Fruit fly (Drosophila melanogaster) whole organism, prepupa: ENCODE results near the gene CG5614.

Source experiments
- Blimp-1 ChIP-seq: fragments of 200-800 bp; sonication (Bioruptor generic); optimal IDR thresholded peaks from 3 replicates; lab custom pipeline; 2017; ENCODE audit warnings: missing biosample characterization, missing genetic modification characterization, mild to moderate bottlenecking, moderate library complexity, missing genetic modification reagents
- CG10669 ChIP-seq: fragments of 200-800 bp; sonication (Bioruptor generic); optimal IDR thresholded peaks from 3 replicates; lab custom pipeline; 2018; ENCODE audit warnings: missing biosample characterization, mild to moderate bottlenecking, missing genetic modification characterization, moderate library complexity
- CG11902 ChIP-seq: fragments of 200-800 bp; sonication (Bioruptor generic); optimal IDR thresholded peaks from 3 replicates; lab custom pipeline; 2016; ENCODE audit warnings: missing biosample characterization, missing genetic modification characterization
- CG15336 ChIP-seq: fragments of 200-800 bp; sonication (Bioruptor generic); IDR thresholded peaks from 2 replicates; pipeline ENCODE4 v1.3.6; 2022; ENCODE audit warnings: missing biosample characterization, missing genetic modification characterization
- CG1621 ChIP-seq: fragments of 200-800 bp; sonication (Bioruptor generic); optimal IDR thresholded peaks from 3 replicates; lab custom pipeline; 2018; ENCODE audit warnings: missing biosample characterization, mild to moderate bottlenecking, missing genetic modification characterization
- CG32006 ChIP-seq: fragments of 200-800 bp; sonication (Bioruptor generic); optimal IDR thresholded peaks from 3 replicates; lab custom pipeline; 2017; ENCODE audit warnings: missing biosample characterization, mild to moderate bottlenecking, missing genetic modification characterization
- CG34406 ChIP-seq: fragments of 200-800 bp; sonication (Bioruptor generic); optimal IDR thresholded peaks from 3 replicates; lab custom pipeline; 2016; ENCODE audit warnings: missing biosample characterization, missing genetic modification characterization
- CG3919 ChIP-seq: fragments of 200-800 bp; sonication (Bioruptor generic); optimal IDR thresholded peaks from 3 replicates; lab custom pipeline; 2016; ENCODE audit warnings: missing biosample characterization, missing genetic modification characterization
- CG6163 ChIP-seq: fragments of 200-800 bp; sonication (Bioruptor generic); IDR thresholded peaks from 3 replicates; pipeline ENCODE4 v1.3.6; 2022; ENCODE audit warnings: missing biosample characterization, missing genetic modification characterization
- CG6792 ChIP-seq: fragments of 200-800 bp; sonication (Bioruptor generic); optimal IDR thresholded peaks from 3 replicates; lab custom pipeline; 2016; ENCODE audit warnings: missing biosample characterization, missing genetic modification characterization
- CG6808 ChIP-seq: fragments of 200-800 bp; sonication (Bioruptor generic); optimal IDR thresholded peaks from 3 replicates; lab custom pipeline; 2017; ENCODE audit warnings: missing biosample characterization, missing genetic modification characterization, mild to moderate bottlenecking, moderate library complexity, missing genetic modification reagents
- CG6854 ChIP-seq: fragments of 200-800 bp; sonication (Bioruptor generic); optimal IDR thresholded peaks from 2 replicates; lab custom pipeline; 2017; ENCODE audit warnings: missing biosample characterization, mild to moderate bottlenecking, missing genetic modification characterization
- CG7368 ChIP-seq: fragments of 200-800 bp; sonication (Bioruptor generic); optimal IDR thresholded peaks from 3 replicates; lab custom pipeline; 2016; ENCODE audit warnings: missing biosample characterization, missing genetic modification characterization
- CG8632 ChIP-seq: fragments of 200-800 bp; sonication (Bioruptor generic); optimal IDR thresholded peaks from 3 replicates; lab custom pipeline; 2016; ENCODE audit warnings: missing biosample characterization, missing genetic modification characterization
- Eip75B ChIP-seq: fragments of 200-800 bp; sonication (Bioruptor generic); optimal IDR thresholded peaks from 3 replicates; lab custom pipeline; 2016; ENCODE audit warnings: missing biosample characterization, missing genetic modification characterization
- Eip78C ChIP-seq: fragments of 200-800 bp; sonication (Bioruptor generic); peaks from one replicate; lab custom pipeline; 2016; ENCODE audit warnings: missing biosample characterization, missing genetic modification characterization
- Eip93F ChIP-seq: fragments of 200-800 bp; sonication (Bioruptor generic); optimal IDR thresholded peaks from 2 replicates; lab custom pipeline; 2016; ENCODE audit warnings: missing biosample characterization, mild to moderate bottlenecking, missing genetic modification characterization
- Ets21C ChIP-seq: fragments of 200-800 bp; sonication (Bioruptor generic); optimal IDR thresholded peaks from 3 replicates; lab custom pipeline; 2016; ENCODE audit warnings: missing biosample characterization, missing genetic modification characterization
- Ets96B ChIP-seq: fragments of 200-800 bp; optimal IDR thresholded peaks from 2 replicates; lab custom pipeline; 2019; ENCODE audit warnings: missing biosample characterization, mild to moderate bottlenecking, missing genetic modification characterization, moderate library complexity
- Gug ChIP-seq: fragments of 200-800 bp; sonication (Bioruptor generic); IDR thresholded peaks from 2 replicates; pipeline ENCODE4 v1.3.6; 2022; ENCODE audit warnings: missing biosample characterization, missing genetic modification characterization
- Hr38 ChIP-seq: sonication (Bioruptor generic); optimal IDR thresholded peaks from 2 replicates; lab custom pipeline; 2016; ENCODE audit warnings: missing biosample characterization, missing genetic modification characterization
- Hr39 ChIP-seq: fragments of 200-800 bp; sonication (Bioruptor generic); optimal IDR thresholded peaks from 2 replicates; lab custom pipeline; 2016; ENCODE audit warnings: missing biosample characterization, missing genetic modification characterization
- Hr4 ChIP-seq: fragments of 200-800 bp; sonication (Bioruptor generic); optimal IDR thresholded peaks from 3 replicates; lab custom pipeline; 2016; ENCODE audit warnings: missing biosample characterization, missing genetic modification characterization
- Lpt ChIP-seq: fragments of 200-800 bp; sonication (Bioruptor generic); optimal IDR thresholded peaks from 3 replicates; lab custom pipeline; 2016; ENCODE audit warnings: missing biosample characterization, missing genetic modification characterization
- Met ChIP-seq: fragments of 200-800 bp; sonication (Bioruptor generic); optimal IDR thresholded peaks from 3 replicates; lab custom pipeline; 2016; ENCODE audit warnings: missing biosample characterization, missing genetic modification characterization
- OdsH ChIP-seq: fragments of 200-800 bp; sonication (Bioruptor generic); optimal IDR thresholded peaks from 3 replicates; lab custom pipeline; 2016; ENCODE audit warnings: missing biosample characterization, missing genetic modification characterization
- Smox ChIP-seq: fragments of 200-800 bp; sonication (Bioruptor generic); optimal IDR thresholded peaks from 3 replicates; lab custom pipeline; 2016; ENCODE audit warnings: missing biosample characterization, missing genetic modification characterization
- Sox102F ChIP-seq: fragments of 200-800 bp; sonication (Bioruptor generic); optimal IDR thresholded peaks from 2 replicates; lab custom pipeline; 2016; ENCODE audit warnings: missing biosample characterization, mild to moderate bottlenecking, missing genetic modification characterization
- acj6 ChIP-seq: fragments of 200-800 bp; sonication (Bioruptor generic); optimal IDR thresholded peaks from 3 replicates; lab custom pipeline; 2016; ENCODE audit warnings: missing biosample characterization, missing genetic modification characterization
- cyc ChIP-seq: fragments of 200-800 bp; sonication (Bioruptor generic); optimal IDR thresholded peaks from 3 replicates; lab custom pipeline; 2016; ENCODE audit warnings: missing biosample characterization, missing genetic modification characterization
- dsx ChIP-seq: fragments of 200-800 bp; optimal IDR thresholded peaks from 3 replicates; lab custom pipeline; 2019; ENCODE audit warnings: missing biosample characterization, mild to moderate bottlenecking, missing genetic modification characterization, moderate library complexity; ENCODE audit not compliant: poor library complexity, severe bottlenecking
- esn ChIP-seq: fragments of 200-800 bp; sonication (Bioruptor generic); optimal IDR thresholded peaks from 2 replicates; lab custom pipeline; 2016; ENCODE audit warnings: missing biosample characterization, mild to moderate bottlenecking, missing genetic modification characterization, moderate library complexity
- fd59A ChIP-seq: fragments of 200-800 bp; sonication (Bioruptor generic); optimal IDR thresholded peaks from 2 replicates; lab custom pipeline; 2017; ENCODE audit warnings: missing biosample characterization, mild to moderate bottlenecking, missing genetic modification characterization, missing genetic modification reagents
- fd85E ChIP-seq: fragments of 200-800 bp; sonication (Bioruptor generic); optimal IDR thresholded peaks from 3 replicates; lab custom pipeline; 2016; ENCODE audit warnings: missing biosample characterization, missing genetic modification characterization
- fkh ChIP-seq: fragments of 200-800 bp; sonication (Bioruptor generic); optimal IDR thresholded peaks from 3 replicates; lab custom pipeline; 2017; ENCODE audit warnings: missing biosample characterization, mild to moderate bottlenecking, missing genetic modification characterization, moderate library complexity
- net ChIP-seq: fragments of 200-800 bp; sonication (Bioruptor generic); optimal IDR thresholded peaks from 3 replicates; lab custom pipeline; 2016; ENCODE audit warnings: missing biosample characterization, missing genetic modification characterization
- salr ChIP-seq, 2 experiments: fragments of 200-800 bp; sonication (Bioruptor generic); optimal IDR thresholded peaks; 3 replicates each; lab custom pipeline; 2016 to 2018; ENCODE audit warnings: missing biosample characterization in 2 of 2, missing genetic modification characterization in 2 of 2, mild to moderate bottlenecking in 1 of 2
- spab ChIP-seq: fragments of 200-800 bp; sonication (Bioruptor generic); optimal IDR thresholded peaks from 2 replicates; lab custom pipeline; 2017; ENCODE audit warnings: missing biosample characterization, mild to moderate bottlenecking, missing genetic modification characterization, missing genetic modification reagents
- svp ChIP-seq: fragments of 200-800 bp; sonication (Bioruptor generic); peaks from one replicate; lab custom pipeline; 2016; ENCODE audit warnings: missing biosample characterization, missing genetic modification characterization
- topi ChIP-seq: fragments of 200-800 bp; sonication (Bioruptor generic); optimal IDR thresholded peaks from 3 replicates; lab custom pipeline; 2016; ENCODE audit warnings: missing biosample characterization, missing genetic modification characterization

The CG5614 gene

dm6 chr3R:15779505-15779904 lies at the start of gene CG5614:
Gene CG5614 (plus strand): TSS chr3R:15779805.
- no peak for TF ChIP-seq acj6 (GFP tag; lab: Kevin White, UChicago)
- no peak for TF ChIP-seq fkh (GFP tag; lab: Kevin White, UChicago)
- no peak for TF ChIP-seq CG32006 (GFP tag; lab: Kevin White, UChicago)
- no peak for TF ChIP-seq CG6792 (GFP tag; lab: Kevin White, UChicago)
- no peak for TF ChIP-seq Hr4 (GFP tag; lab: Kevin White, UChicago)
- TF ChIP-seq CG3919: no peak
- TF ChIP-seq svp (GFP tag; lab: Kevin White, UChicago): no peak
- no peak for TF ChIP-seq Hr38 (GFP tag; lab: Kevin White, UChicago)
- TF ChIP-seq Met (GFP tag; lab: Kevin White, UChicago): no peak
- no peak for TF ChIP-seq Blimp-1 (GFP tag; lab: Kevin White, UChicago)
- no peak for TF ChIP-seq CG6808
- no peak for TF ChIP-seq CG8632 (GFP tag; lab: Kevin White, UChicago)
- TF ChIP-seq, all 60 proteins: peak for 0

dm6 chr3R:15730629-15731028 lies 49.0 kb upstream of the CG5614 start:
- TF ChIP-seq CG10669 (no peak), esn (GFP tag; lab: Kevin White, UChicago) (no peak), CG1621 (no peak), Ets96B (tag; lab: Kevin White, UChicago) (no peak), topi (GFP tag; lab: Kevin White, UChicago) (no peak), CG34406 (GFP tag; lab: Kevin White, UChicago) (no peak), Smox (GFP tag; lab: Kevin White, UChicago) (no peak), Hr4 (GFP tag; lab: Kevin White, UChicago) (no peak), CG15336 (no peak), net (GFP tag; lab: Kevin White, UChicago) (no peak), cyc (no peak), OdsH (GFP tag; lab: Kevin White, UChicago) (no peak)

- TF ChIP-seq Lpt (GFP tag; lab: Kevin White, UChicago) (no peak), Met (GFP tag; lab: Kevin White, UChicago) (no peak), topi (GFP tag; lab: Kevin White, UChicago) (no peak), Eip93F (GFP tag; lab: Kevin White, UChicago) (no peak), dsx (GFP tag; lab: Kevin White, UChicago) (no peak), Hr39 (GFP tag; lab: Kevin White, UChicago) (no peak), CG6854 (GFP tag; lab: Kevin White, UChicago) (no peak), Smox (GFP tag; lab: Kevin White, UChicago) (no peak)
Observed at dm6 chr3R:15731446-15731845, 48.2 kb upstream of the CG5614 start, which contains the start of gene CG34274. Gene CG34274 (plus strand): TSS chr3R:15731746.

dm6 chr3R:15744354-15744753 lies 35.3 kb upstream of the CG5614 start, which contains the start of gene CG4520:
Gene CG4520 (plus strand): TSS chr3R:15744654.
- no peak for TF ChIP-seq Sox102F (GFP tag; lab: Kevin White, UChicago)
- TF ChIP-seq fd85E (GFP tag; lab: Kevin White, UChicago): no peak
- no peak for TF ChIP-seq CG6163
- TF ChIP-seq fd59A (GFP tag; lab: Kevin White, UChicago): no peak
- no peak for TF ChIP-seq spab (GFP tag; lab: Kevin White, UChicago)
- no peak for TF ChIP-seq Eip75B (GFP tag; lab: Kevin White, UChicago)
- TF ChIP-seq CG11902 (GFP tag; lab: Kevin White, UChicago): no peak
- TF ChIP-seq Ets21C: no peak
- no peak for TF ChIP-seq Smox (GFP tag; lab: Kevin White, UChicago)
- TF ChIP-seq Gug (GFP tag; lab: Robert Waterston, UW): no peak
- no peak for TF ChIP-seq Hr39 (GFP tag; lab: Kevin White, UChicago)
- TF ChIP-seq acj6 (GFP tag; lab: Kevin White, UChicago): no peak
- no peak for TF ChIP-seq Eip78C
- TF ChIP-seq CG7368 (GFP tag; lab: Kevin White, UChicago): no peak
- TF ChIP-seq salr (GFP tag; optimal IDR thresholded peaks at IDR 0.05; lab: Kevin White, UChicago): no peak
- no peak for TF ChIP-seq dsx (GFP tag; lab: Kevin White, UChicago)
- no peak for TF ChIP-seq Hr4 (GFP tag; lab: Kevin White, UChicago)
- TF ChIP-seq, all 60 proteins: peak for 0
